Fruit fly (Drosophila melanogaster): ENCODE results near the gene alpha-Est2.

The alpha-Est2 gene

DNA sequence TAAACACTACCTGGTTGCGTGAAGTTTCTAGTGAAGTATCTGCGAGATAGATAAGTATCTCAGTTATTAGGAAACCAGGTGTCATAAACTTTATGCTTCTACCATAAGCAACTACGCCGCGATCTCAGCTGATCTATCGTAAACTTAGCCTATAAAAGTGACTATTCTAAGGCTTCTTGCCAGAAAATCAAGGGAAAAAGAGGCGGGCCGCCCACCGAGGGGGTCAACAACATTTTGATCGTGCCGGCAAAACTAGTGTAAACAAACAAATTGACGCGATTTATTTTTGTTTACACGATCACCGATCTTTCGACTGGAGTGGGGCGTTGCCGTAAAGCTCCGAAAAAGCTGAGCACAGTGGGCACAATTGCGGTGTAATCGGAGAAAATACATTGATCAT is 17.4 kb upstream of the alpha-Est2 start (continued):
- TF ChIP-seq sqz (GFP tag; optimal IDR thresholded peaks at IDR 0.05), result no peak
- TF ChIP-seq crp (GFP tag; optimal IDR thresholded peaks at IDR 0.05), result no peak
- peak; percentile 63 for TF ChIP-seq sug (tag; optimal IDR thresholded peaks at IDR 0.05)
- TF ChIP-seq B-H2 (GFP tag; optimal IDR thresholded peaks at IDR 0.05), result peak; percentile 20
- TF ChIP-seq CG13296 (GFP tag; optimal IDR thresholded peaks at IDR 0.05), result peak; percentile 48
- TF ChIP-seq CG1529 (GFP tag; optimal IDR thresholded peaks at IDR 0.05), result no peak
- TF ChIP-seq lov (optimal IDR thresholded peaks at IDR 0.05), result no peak
- no peak for TF ChIP-seq lov (GFP tag; IDR thresholded peaks at IDR 0.05)
- no peak for TF ChIP-seq Awh (GFP tag; IDR thresholded peaks at IDR 0.05)
- no peak for TF ChIP-seq oc (tag; optimal IDR thresholded peaks at IDR 0.05)
- no peak for TF ChIP-seq Oli (tag; optimal IDR thresholded peaks at IDR 0.05)
- TF ChIP-seq Dref (GFP tag; IDR thresholded peaks at IDR 0.05), result no peak
- no peak for TF ChIP-seq D19A (tag; optimal IDR thresholded peaks at IDR 0.05)
- peak; percentile 18 for TF ChIP-seq unpg (GFP tag; optimal IDR thresholded peaks at IDR 0.05)
- no peak for TF ChIP-seq nom (GFP tag; optimal IDR thresholded peaks at IDR 0.05)
- TF ChIP-seq CG12155 (GFP tag; optimal IDR thresholded peaks at IDR 0.05), result no peak
- no peak for TF ChIP-seq CG4404 (GFP tag; IDR thresholded peaks at IDR 0.05)
- no peak for TF ChIP-seq az2 (GFP tag; optimal IDR thresholded peaks at IDR 0.05)
- TF ChIP-seq dmrt11E (tag; optimal IDR thresholded peaks at IDR 0.05), result no peak
- TF ChIP-seq slbo (GFP tag; IDR thresholded peaks at IDR 0.05), result no peak
- TF ChIP-seq CG9876 (GFP tag; optimal IDR thresholded peaks at IDR 0.05), result no peak
- no peak for TF ChIP-seq Atf-2 (GFP tag; optimal IDR thresholded peaks at IDR 0.05)
- TF ChIP-seq HLHmδ (GFP tag; optimal IDR thresholded peaks at IDR 0.05), result no peak
- TF ChIP-seq br (optimal IDR thresholded peaks at IDR 0.05), result no peak
- no peak for TF ChIP-seq Fer3 (tag; optimal IDR thresholded peaks at IDR 0.05)
- no peak for TF ChIP-seq wdn (GFP tag; IDR thresholded peaks at IDR 0.05)
- peak; percentile 42; the same call in 1 of the 3 replicates for TF ChIP-seq CG34422 (GFP tag; IDR thresholded peaks at IDR 0.05)
- no peak for TF ChIP-seq dmrt99B (tag; optimal IDR thresholded peaks at IDR 0.05)
- peak; percentile 35 for TF ChIP-seq CG34376 (GFP tag; optimal IDR thresholded peaks at IDR 0.05)
- TF ChIP-seq Med (GFP tag), result peak; percentile 58
- TF ChIP-seq HLH3B (GFP tag; IDR thresholded peaks at IDR 0.05), result no peak
- peak; percentile 33 for TF ChIP-seq PHDP (tag; optimal IDR thresholded peaks at IDR 0.05)
- 0 out of 2 replicates have a peak, but pooled peaks have one; percentile 8 for TF ChIP-seq Rfx (GFP tag; IDR thresholded peaks at IDR 0.05)
- peak; percentile 4 for TF ChIP-seq CG17568 (GFP tag; optimal IDR thresholded peaks at IDR 0.05)
- TF ChIP-seq CG7839 (tag; optimal IDR thresholded peaks at IDR 0.05), result no peak
- no peak for TF ChIP-seq pum (GFP tag; optimal IDR thresholded peaks at IDR 0.05)
- TF ChIP-seq lilli (GFP tag; optimal IDR thresholded peaks at IDR 0.05), result no peak
- no peak for TF ChIP-seq Vsx1 (GFP tag; optimal IDR thresholded peaks at IDR 0.05)
- no peak for TF ChIP-seq al (GFP tag; IDR thresholded peaks at IDR 0.05)
- TF ChIP-seq sd (tag; optimal IDR thresholded peaks at IDR 0.05), result no peak
- peak; percentile 86 for TF ChIP-seq CG13894 (tag; optimal IDR thresholded peaks at IDR 0.05)
- TF ChIP-seq CTCF (GFP tag; optimal IDR thresholded peaks at IDR 0.05), result peak; percentile 9
- TF ChIP-seq CG6683 (GFP tag; optimal IDR thresholded peaks at IDR 0.05), result no peak
- TF ChIP-seq cad (GFP tag; optimal IDR thresholded peaks at IDR 0.05), result no peak
- no peak for TF ChIP-seq Trl (optimal IDR thresholded peaks at IDR 0.05)
- TF ChIP-seq Trl (GFP tag; optimal IDR thresholded peaks at IDR 0.05), result no peak
- no peak for TF ChIP-seq croc (GFP tag; conservative IDR thresholded peaks at IDR 0.05)
- no peak for TF ChIP-seq CrebB (tag; optimal IDR thresholded peaks at IDR 0.05)
- TF ChIP-seq CG6813 (GFP tag; optimal IDR thresholded peaks at IDR 0.05), result peak; percentile 40
- TF ChIP-seq dpn (GFP tag; optimal IDR thresholded peaks at IDR 0.05), result no peak
- no peak for TF ChIP-seq CG12071 (GFP tag; optimal IDR thresholded peaks at IDR 0.05)
- no peak for TF ChIP-seq p53 (GFP tag; optimal IDR thresholded peaks at IDR 0.05)
- TF ChIP-seq CG15514 (GFP tag; optimal IDR thresholded peaks at IDR 0.05), result peak; percentile 30

All from whole organism, embryonic.